Worm (Caenorhabditis elegans) whole organism, L3 larva: ENCODE data around the gene mev-1.

Source experiments
- ama-1 ChIP-seq: fragments of 150-350 bp; optimal IDR thresholded peaks from 2 replicates; lab custom pipeline; 2018
- ceh-82 ChIP-seq: fragments of 150-350 bp; optimal IDR thresholded peaks from 2 replicates; lab custom pipeline; 2014; ENCODE audit warnings: missing biosample characterization, missing genetic modification characterization
- egl-27 ChIP-seq: sonication (generic microtip); optimal IDR thresholded peaks from 4 replicates; lab custom pipeline; 2017; ENCODE audit warnings: missing biosample characterization, missing genetic modification reagents, missing genetic modification characterization
- fkh-2 ChIP-seq: fragments of 150-350 bp; optimal IDR thresholded peaks from 2 replicates; lab custom pipeline; 2014; ENCODE audit warnings: missing biosample characterization, missing genetic modification reagents, missing genetic modification characterization
- lin-39 ChIP-seq: fragments of 150-350 bp; optimal IDR thresholded peaks from 2 replicates; lab custom pipeline; 2018; ENCODE audit warnings: missing biosample characterization, missing genetic modification reagents, missing genetic modification characterization
- nhr-11 ChIP-seq: fragments of 150-350 bp; optimal IDR thresholded peaks from 2 replicates; lab custom pipeline; 2014; ENCODE audit warnings: missing biosample characterization, missing genetic modification characterization
- nhr-23 ChIP-seq: fragments of 150-350 bp; optimal IDR thresholded peaks from 2 replicates; lab custom pipeline; 2014; ENCODE audit warnings: missing biosample characterization, missing genetic modification reagents, missing genetic modification characterization
- nhr-237 ChIP-seq: fragments of 150-350 bp; optimal IDR thresholded peaks from 2 replicates; lab custom pipeline; 2014; ENCODE audit warnings: missing biosample characterization, missing genetic modification characterization
- nhr-76 ChIP-seq: fragments of 150-350 bp; sonication (generic microtip); optimal IDR thresholded peaks from 5 replicates; lab custom pipeline; 2014; ENCODE audit warnings: missing biosample characterization, missing genetic modification characterization
- nhr-77 ChIP-seq: fragments of 150-350 bp; optimal IDR thresholded peaks from 2 replicates; lab custom pipeline; 2014; ENCODE audit warnings: missing biosample characterization, missing genetic modification characterization
- sea-2 ChIP-seq: fragments of 150-350 bp; sonication (generic microtip); optimal IDR thresholded peaks from 4 replicates; lab custom pipeline; 2014; ENCODE audit warnings: missing biosample characterization, missing genetic modification reagents, missing genetic modification characterization
- unc-62 ChIP-seq: fragments of 150-350 bp; sonication (generic microtip); optimal IDR thresholded peaks from 4 replicates; lab custom pipeline; 2014; ENCODE audit warnings: missing biosample characterization, missing genetic modification reagents, missing genetic modification characterization
- ztf-4 ChIP-seq: fragments of 150-350 bp; optimal IDR thresholded peaks from 2 replicates; lab custom pipeline; 2014; ENCODE audit warnings: missing biosample characterization, missing genetic modification characterization

- TF ChIP-seq sea-2 (GFP tag; lab: Kevin White, UChicago) = no peak
- TF ChIP-seq unc-62 (GFP tag; lab: Kevin White, UChicago) = no peak
- no peak for TF ChIP-seq nhr-23
- TF ChIP-seq nhr-237 (tag; lab: Kevin White, UChicago) = no peak
- TF ChIP-seq ceh-82 = no peak
- no peak for TF ChIP-seq ama-1 (lab: Kevin White, UChicago)
- TF ChIP-seq lin-39 (tag; lab: Kevin White, UChicago) = no peak
- TF ChIP-seq nhr-76 (tag; lab: Kevin White, UChicago) = no peak
- TF ChIP-seq fkh-2 = no peak
- TF ChIP-seq ztf-4 (tag; lab: Kevin White, UChicago) = no peak
- no peak for TF ChIP-seq nhr-77 (tag; lab: Kevin White, UChicago)
- no peak for TF ChIP-seq egl-27 (tag; lab: Kevin White, UChicago)
- TF ChIP-seq nhr-11 (tag; lab: Kevin White, UChicago) = no peak
Observed at ce11 chrIII:10364656-10365055, 30.6 kb downstream of the mev-1 start, which contains the start of gene tbc-8.
